Worm (Caenorhabditis elegans) whole organism, L2 larva: Measurements from ENCODE around the gene F31E8.5.

Experiments
- F13H6.1 ChIP-seq: sonication (generic microtip); optimal IDR thresholded peaks from 2 replicates; lab custom pipeline; 2016; ENCODE audit warnings: missing genetic modification characterization, missing compliant biosample characterization
- R02D3.7 ChIP-seq: fragments of 150-350 bp; optimal IDR thresholded peaks from 2 replicates; lab custom pipeline; 2014; ENCODE audit warnings: missing biosample characterization, missing genetic modification characterization
- alr-1 ChIP-seq: fragments of 150-350 bp; optimal IDR thresholded peaks from 2 replicates; lab custom pipeline; 2014; ENCODE audit warnings: missing biosample characterization, missing genetic modification characterization
- aly-2 ChIP-seq: fragments of 150-350 bp; optimal IDR thresholded peaks from 2 replicates; lab custom pipeline; 2014; ENCODE audit warnings: missing biosample characterization, missing genetic modification characterization
- blmp-1 ChIP-seq: sonication (generic microtip); optimal IDR thresholded peaks from 2 replicates; lab custom pipeline; 2017; ENCODE audit warnings: missing genetic modification characterization, mild to moderate bottlenecking, missing compliant biosample characterization, antibody characterized with exemption, moderate library complexity; ENCODE audit not compliant: insufficient read depth
- ceh-16 ChIP-seq: fragments of 150-350 bp; optimal IDR thresholded peaks from 2 replicates; lab custom pipeline; 2014; ENCODE audit warnings: missing biosample characterization, missing genetic modification characterization
- crh-2 ChIP-seq: sonication (generic microtip); optimal IDR thresholded peaks from 2 replicates; lab custom pipeline; 2017; ENCODE audit warnings: missing biosample characterization, missing genetic modification characterization
- dmd-4 ChIP-seq: sonication (generic microtip); optimal IDR thresholded peaks from 2 replicates; lab custom pipeline; 2017; ENCODE audit warnings: missing biosample characterization, missing genetic modification characterization
- egl-27 ChIP-seq: sonication (generic microtip); optimal IDR thresholded peaks from 3 replicates; lab custom pipeline; 2017; ENCODE audit warnings: missing biosample characterization, missing genetic modification reagents, missing genetic modification characterization
- elt-1 ChIP-seq: fragments of 150-350 bp; optimal IDR thresholded peaks from 2 replicates; lab custom pipeline; 2014; ENCODE audit warnings: missing biosample characterization, missing genetic modification characterization
- elt-3 ChIP-seq: sonication (generic microtip); optimal IDR thresholded peaks from 2 replicates; lab custom pipeline; 2017; ENCODE audit warnings: missing biosample characterization, missing genetic modification characterization
- fos-1 ChIP-seq: fragments of 150-350 bp; optimal IDR thresholded peaks from 2 replicates; lab custom pipeline; 2014; ENCODE audit warnings: missing biosample characterization, missing genetic modification characterization
- lin-39 ChIP-seq: fragments of 150-350 bp; optimal IDR thresholded peaks from 2 replicates; lab custom pipeline; 2014; ENCODE audit warnings: missing biosample characterization, missing genetic modification reagents, missing genetic modification characterization
- lsy-2 ChIP-seq, 2 experiments: fragments of 150-350 bp in 1 of 2; sonication (generic microtip) in 1 of 2; optimal IDR thresholded peaks; 2 replicates each; lab custom pipeline; 2014 to 2017; ENCODE audit warnings: missing biosample characterization in 2 of 2, missing genetic modification characterization in 2 of 2
- mab-5 ChIP-seq: fragments of 150-350 bp; optimal IDR thresholded peaks from 2 replicates; lab custom pipeline; 2014; ENCODE audit warnings: missing biosample characterization, missing genetic modification characterization
- mdl-1 ChIP-seq, 2 experiments: fragments of 150-350 bp in 1 of 2; sonication (generic microtip) in 1 of 2; optimal IDR thresholded peaks; 2 replicates each; lab custom pipeline; 2017; ENCODE audit warnings: missing biosample characterization in 2 of 2, missing genetic modification characterization in 2 of 2
- nhr-10 ChIP-seq: sonication (generic microtip); optimal IDR thresholded peaks from 2 replicates; lab custom pipeline; 2017; ENCODE audit warnings: missing biosample characterization, missing genetic modification characterization
- nhr-12 ChIP-seq: fragments of 150-350 bp; optimal IDR thresholded peaks from 2 replicates; lab custom pipeline; 2014; ENCODE audit warnings: missing biosample characterization, missing genetic modification characterization
- nhr-129 ChIP-seq: fragments of 150-350 bp; optimal IDR thresholded peaks from 2 replicates; lab custom pipeline; 2014; ENCODE audit warnings: missing biosample characterization, missing genetic modification characterization
- nhr-21 ChIP-seq: fragments of 150-350 bp; optimal IDR thresholded peaks from 2 replicates; lab custom pipeline; 2014; ENCODE audit warnings: missing biosample characterization, missing genetic modification characterization
- nhr-23 ChIP-seq: fragments of 150-350 bp; optimal IDR thresholded peaks from 2 replicates; lab custom pipeline; 2014; ENCODE audit warnings: missing biosample characterization, missing genetic modification reagents, missing genetic modification characterization
- nhr-237 ChIP-seq: fragments of 150-350 bp; optimal IDR thresholded peaks from 2 replicates; lab custom pipeline; 2014; ENCODE audit warnings: missing biosample characterization, missing genetic modification characterization
- nhr-25 ChIP-seq: fragments of 150-350 bp; sonication (generic microtip); optimal IDR thresholded peaks from 3 replicates; lab custom pipeline; 2014; ENCODE audit warnings: missing biosample characterization, missing genetic modification characterization
- nhr-6 ChIP-seq: fragments of 150-350 bp; optimal IDR thresholded peaks from 2 replicates; lab custom pipeline; 2014; ENCODE audit warnings: missing biosample characterization, missing genetic modification characterization
- peb-1 ChIP-seq: fragments of 150-350 bp; optimal IDR thresholded peaks from 2 replicates; lab custom pipeline; 2014; ENCODE audit warnings: missing biosample characterization, missing genetic modification characterization
- sem-4 ChIP-seq: fragments of 150-350 bp; optimal IDR thresholded peaks from 2 replicates; lab custom pipeline; 2014; ENCODE audit warnings: missing biosample characterization, missing genetic modification reagents, missing genetic modification characterization
- skn-1 ChIP-seq: sonication (generic microtip); optimal IDR thresholded peaks from 2 replicates; lab custom pipeline; 2017; ENCODE audit warnings: missing biosample characterization, missing genetic modification characterization
- sma-3 ChIP-seq: sonication (generic microtip); optimal IDR thresholded peaks from 2 replicates; lab custom pipeline; 2016; ENCODE audit warnings: missing genetic modification reagents, missing genetic modification characterization, missing compliant biosample characterization
- sma-9 ChIP-seq, 2 experiments: fragments of 150-350 bp in 1 of 2; sonication (generic microtip) in 1 of 2; optimal IDR thresholded peaks; 2 replicates each; lab custom pipeline; 2014 to 2016; ENCODE audit warnings: missing genetic modification characterization in 2 of 2, mild to moderate bottlenecking in 1 of 2, missing biosample characterization in 1 of 2, missing compliant biosample characterization in 1 of 2, missing genetic modification reagents in 1 of 2, moderate library complexity in 1 of 2
- unc-39 ChIP-seq: fragments of 150-350 bp; optimal IDR thresholded peaks from 2 replicates; lab custom pipeline; 2014; ENCODE audit warnings: missing biosample characterization, missing genetic modification characterization
- unc-55 ChIP-seq: fragments of 150-350 bp; sonication (generic microtip); optimal IDR thresholded peaks from 3 replicates; lab custom pipeline; 2014; ENCODE audit warnings: missing biosample characterization, missing genetic modification reagents, missing genetic modification characterization
- unc-62 ChIP-seq: fragments of 150-350 bp; optimal IDR thresholded peaks from 2 replicates; lab custom pipeline; 2014; ENCODE audit warnings: missing biosample characterization, missing genetic modification reagents, missing genetic modification characterization
- zag-1 ChIP-seq: fragments of 150-350 bp; optimal IDR thresholded peaks from 2 replicates; lab custom pipeline; 2014; ENCODE audit warnings: missing biosample characterization, missing genetic modification characterization
- ztf-1 ChIP-seq: fragments of 200-800 bp; sonication (Bioruptor generic); conservative IDR thresholded peaks from 2 replicates; pipeline ENCODE4 v1.3.6; 2022; ENCODE audit warnings: missing genetic modification characterization, missing compliant biosample characterization
- ztf-11 ChIP-seq: sonication (generic microtip); optimal IDR thresholded peaks from 2 replicates; lab custom pipeline; 2017; ENCODE audit warnings: missing biosample characterization, missing genetic modification characterization
- ztf-4 ChIP-seq: fragments of 150-350 bp; optimal IDR thresholded peaks from 2 replicates; lab custom pipeline; 2014; ENCODE audit warnings: missing biosample characterization, missing genetic modification characterization

F31E8.5 gene

ce11 chrII:6833781-6834339 is 26.8 kb upstream of the F31E8.5 start (continued):
- no peak for TF ChIP-seq nhr-6 (tag; lab: Kevin White, UChicago)
- peak; percentile 31 for TF ChIP-seq sma-9 (GFP tag; optimal IDR thresholded peaks at IDR 0.05; lab: Kevin White, UChicago)
- no peak for TF ChIP-seq sma-9 (tag; optimal IDR thresholded peaks at IDR 0.05; lab: Kevin White, UChicago)
- no peak for TF ChIP-seq nhr-10 (tag; lab: Kevin White, UChicago)
- TF ChIP-seq unc-62: no peak
- TF ChIP-seq ztf-4: no peak
- no peak for TF ChIP-seq nhr-237 (tag; lab: Kevin White, UChicago)
- no peak for TF ChIP-seq elt-1 (tag; lab: Kevin White, UChicago)
- no peak for TF ChIP-seq ceh-16 (tag; lab: Kevin White, UChicago)
- no peak for TF ChIP-seq egl-27
- TF ChIP-seq lsy-2 (tag; optimal IDR thresholded peaks at IDR 0.05; lab: Kevin White, UChicago): peak in 1 of 2 experiments; percentile 9
- TF ChIP-seq ztf-11 (tag; lab: Kevin White, UChicago): no peak

- TF ChIP-seq nhr-129 (tag; lab: Kevin White, UChicago) (no peak), nhr-23 (tag; lab: Kevin White, UChicago) (no peak), sma-9 (GFP tag; optimal IDR thresholded peaks at IDR 0.05; lab: Kevin White, UChicago) (peak; percentile 27), sma-9 (tag; optimal IDR thresholded peaks at IDR 0.05; lab: Kevin White, UChicago) (no peak), lsy-2 (tag; optimal IDR thresholded peaks at IDR 0.05; lab: Kevin White, UChicago) (no peak), mab-5 (tag; lab: Kevin White, UChicago) (no peak), nhr-25 (tag; lab: Kevin White, UChicago) (peak; percentile 12), zag-1 (no peak), skn-1 (tag; lab: Kevin White, UChicago) (no peak), ztf-1 (GFP tag; lab: Robert Waterston, UW) (no peak), ceh-16 (tag; lab: Kevin White, UChicago) (no peak), F13H6.1 (tag; lab: Kevin White, UChicago) (peak; percentile 30), nhr-21 (no peak), aly-2 (tag; lab: Kevin White, UChicago) (no peak), elt-1 (tag; lab: Kevin White, UChicago) (peak; percentile 81), nhr-10 (tag; lab: Kevin White, UChicago) (no peak), unc-39 (tag; lab: Kevin White, UChicago) (no peak), alr-1 (tag; lab: Kevin White, UChicago) (no peak), blmp-1 (tag; lab: Kevin White, UChicago) (no peak), mdl-1 (tag; optimal IDR thresholded peaks at IDR 0.05; lab: Kevin White, UChicago) (no peak), crh-2 (no peak), sma-3 (GFP tag; lab: Kevin White, UChicago) (no peak), lin-39 (tag; lab: Kevin White, UChicago) (no peak), R02D3.7 (tag; lab: Kevin White, UChicago) (no peak), dmd-4 (tag; lab: Kevin White, UChicago) (no peak), nhr-237 (tag; lab: Kevin White, UChicago) (no peak), unc-55 (GFP tag; lab: Kevin White, UChicago) (no peak), nhr-6 (tag; lab: Kevin White, UChicago) (no peak), peb-1 (tag; lab: Kevin White, UChicago) (no peak), fos-1 (tag; lab: Kevin White, UChicago) (no peak), elt-3 (no peak), sem-4 (no peak), nhr-12 (tag; lab: Kevin White, UChicago) (no peak)
Observed at ce11 chrII:6832695-6833389, 25.8 kb upstream of the F31E8.5 start.

ce11 chrII:6832207-6832606 is 25.1 kb upstream of the F31E8.5 start:
- TF ChIP-seq nhr-6 (tag; lab: Kevin White, UChicago): no peak
- no peak for TF ChIP-seq nhr-21
- TF ChIP-seq ztf-4: no peak
